Worm (Caenorhabditis elegans) whole organism, mixed stage, embryonic: ENCODE data around the gene Y57E12B.10.

Experiments
- M03D4.4 ChIP-seq: sonication (generic microtip); optimal IDR thresholded peaks from 2 replicates; lab custom pipeline; 2017; ENCODE audit warnings: mild to moderate bottlenecking, missing genetic modification characterization, missing compliant biosample characterization
- bed-3 ChIP-seq: fragments of 200-800 bp; sonication (Bioruptor generic); optimal IDR thresholded peaks from 3 replicates; lab custom pipeline; 2018; ENCODE audit warnings: mild to moderate bottlenecking, missing genetic modification characterization, moderate library complexity, missing compliant biosample characterization
- blmp-1 ChIP-seq: fragments of 150-350 bp; optimal IDR thresholded peaks from 2 replicates; lab custom pipeline; 2014; ENCODE audit warnings: missing biosample characterization, missing genetic modification characterization
- ceh-39 ChIP-seq: fragments of 150-350 bp; optimal IDR thresholded peaks from 2 replicates; lab custom pipeline; 2014; ENCODE audit warnings: missing biosample characterization, missing genetic modification characterization
- ceh-43 ChIP-seq: fragments of 200-800 bp; sonication (Bioruptor generic); optimal IDR thresholded peaks from 2 replicates; lab custom pipeline; 2018; ENCODE audit warnings: mild to moderate bottlenecking, missing genetic modification characterization, moderate library complexity, missing compliant biosample characterization
- ceh-83 ChIP-seq: fragments of 200-800 bp; sonication (Bioruptor generic); optimal IDR thresholded peaks from 2 replicates; lab custom pipeline; 2018; ENCODE audit warnings: mild to moderate bottlenecking, missing genetic modification characterization, missing compliant biosample characterization
- ces-1 ChIP-seq: fragments of 150-350 bp; optimal IDR thresholded peaks from 2 replicates; lab custom pipeline; 2014; ENCODE audit warnings: missing biosample characterization, missing genetic modification reagents, missing genetic modification characterization
- drap-1 ChIP-seq: fragments of 200-800 bp; sonication (Bioruptor generic); optimal IDR thresholded peaks from 3 replicates; lab custom pipeline; 2018; ENCODE audit warnings: mild to moderate bottlenecking, missing genetic modification characterization, missing compliant biosample characterization
- elt-1 ChIP-seq: sonication (generic microtip); optimal IDR thresholded peaks from 2 replicates; lab custom pipeline; 2017; ENCODE audit warnings: missing genetic modification characterization, mild to moderate bottlenecking, missing compliant biosample characterization, antibody characterized with exemption, moderate library complexity, borderline replicate concordance; ENCODE audit not compliant: insufficient read depth
- elt-3 ChIP-seq: fragments of 150-350 bp; optimal IDR thresholded peaks from 2 replicates; lab custom pipeline; 2014; ENCODE audit warnings: missing biosample characterization, missing genetic modification characterization
- ham-2 ChIP-seq: fragments of 200-800 bp; sonication (Bioruptor generic); optimal IDR thresholded peaks from 2 replicates; lab custom pipeline; 2018; ENCODE audit warnings: mild to moderate bottlenecking, missing genetic modification characterization, missing compliant biosample characterization
- hlh-1 ChIP-seq: fragments of 150-350 bp; optimal IDR thresholded peaks from 2 replicates; lab custom pipeline; 2014; ENCODE audit warnings: missing biosample characterization, missing genetic modification reagents, missing genetic modification characterization
- lin-13 ChIP-seq: fragments of 150-350 bp; optimal IDR thresholded peaks from 2 replicates; lab custom pipeline; 2014; ENCODE audit warnings: missing biosample characterization, missing genetic modification characterization
- lin-32 ChIP-seq: fragments of 200-800 bp; sonication (Bioruptor generic); optimal IDR thresholded peaks from 2 replicates; lab custom pipeline; 2018; ENCODE audit warnings: mild to moderate bottlenecking, missing genetic modification characterization, missing compliant biosample characterization
- lsy-2 ChIP-seq: fragments of 150-350 bp; optimal IDR thresholded peaks from 2 replicates; lab custom pipeline; 2014; ENCODE audit warnings: missing biosample characterization, missing genetic modification characterization
- mab-5 ChIP-seq: fragments of 150-350 bp; optimal IDR thresholded peaks from 2 replicates; lab custom pipeline; 2014; ENCODE audit warnings: missing biosample characterization, missing genetic modification characterization
- mep-1 ChIP-seq: fragments of 150-350 bp; optimal IDR thresholded peaks from 2 replicates; lab custom pipeline; 2017; ENCODE audit warnings: missing biosample characterization, missing genetic modification reagents, missing genetic modification characterization, inconsistent platforms
- mls-2 ChIP-seq: sonication (generic microtip); optimal IDR thresholded peaks from 2 replicates; lab custom pipeline; 2016; ENCODE audit warnings: mild to moderate bottlenecking, missing genetic modification characterization, moderate library complexity, missing compliant biosample characterization
- nhr-12 ChIP-seq: fragments of 150-350 bp; optimal IDR thresholded peaks from 2 replicates; lab custom pipeline; 2014; ENCODE audit warnings: missing biosample characterization, missing genetic modification characterization
- nhr-2 ChIP-seq: fragments of 150-350 bp; optimal IDR thresholded peaks from 2 replicates; lab custom pipeline; 2014; ENCODE audit warnings: missing biosample characterization, missing genetic modification characterization
- nhr-237 ChIP-seq: fragments of 150-350 bp; optimal IDR thresholded peaks from 2 replicates; lab custom pipeline; 2014; ENCODE audit warnings: missing biosample characterization, missing genetic modification characterization
- nhr-28 ChIP-seq: fragments of 150-350 bp; optimal IDR thresholded peaks from 2 replicates; lab custom pipeline; 2014; ENCODE audit warnings: missing biosample characterization, missing genetic modification characterization
- nhr-76 ChIP-seq: sonication (generic microtip); optimal IDR thresholded peaks from 2 replicates; lab custom pipeline; 2017; ENCODE audit warnings: missing biosample characterization, missing genetic modification characterization
- sem-2 ChIP-seq: fragments of 200-800 bp; sonication (Bioruptor generic); optimal IDR thresholded peaks from 2 replicates; lab custom pipeline; 2018; ENCODE audit warnings: mild to moderate bottlenecking, missing genetic modification characterization, missing compliant biosample characterization
- snpc-4 ChIP-seq: fragments of 150-350 bp; optimal IDR thresholded peaks from 2 replicates; lab custom pipeline; 2014; ENCODE audit warnings: missing biosample characterization, missing genetic modification characterization
- sptf-1 ChIP-seq: sonication (generic microtip); optimal IDR thresholded peaks from 2 replicates; lab custom pipeline; 2017; ENCODE audit warnings: mild to moderate bottlenecking, missing genetic modification characterization, moderate library complexity, missing compliant biosample characterization
- tbx-8 ChIP-seq: fragments of 200-800 bp; sonication (Bioruptor generic); optimal IDR thresholded peaks from 2 replicates; lab custom pipeline; 2018; ENCODE audit warnings: mild to moderate bottlenecking, missing genetic modification characterization, moderate library complexity, missing compliant biosample characterization
- unc-120 ChIP-seq: sonication (generic microtip); optimal IDR thresholded peaks from 2 replicates; lab custom pipeline; 2017; ENCODE audit warnings: missing genetic modification characterization, missing compliant biosample characterization; ENCODE audit not compliant: poor library complexity, severe bottlenecking
- unc-39 ChIP-seq: fragments of 150-350 bp; optimal IDR thresholded peaks from 2 replicates; lab custom pipeline; 2014; ENCODE audit warnings: missing biosample characterization, missing genetic modification characterization
- unc-62 ChIP-seq: fragments of 150-350 bp; optimal IDR thresholded peaks from 2 replicates; lab custom pipeline; 2014; ENCODE audit warnings: missing biosample characterization, missing genetic modification reagents, missing genetic modification characterization
- zip-8 ChIP-seq: fragments of 150-350 bp; optimal IDR thresholded peaks from 2 replicates; lab custom pipeline; 2014; ENCODE audit warnings: missing biosample characterization, missing genetic modification characterization
- ztf-11 ChIP-seq: fragments of 150-350 bp; optimal IDR thresholded peaks from 2 replicates; lab custom pipeline; 2014; ENCODE audit warnings: missing biosample characterization, missing genetic modification characterization

Y57E12B.10 gene

DNA sequence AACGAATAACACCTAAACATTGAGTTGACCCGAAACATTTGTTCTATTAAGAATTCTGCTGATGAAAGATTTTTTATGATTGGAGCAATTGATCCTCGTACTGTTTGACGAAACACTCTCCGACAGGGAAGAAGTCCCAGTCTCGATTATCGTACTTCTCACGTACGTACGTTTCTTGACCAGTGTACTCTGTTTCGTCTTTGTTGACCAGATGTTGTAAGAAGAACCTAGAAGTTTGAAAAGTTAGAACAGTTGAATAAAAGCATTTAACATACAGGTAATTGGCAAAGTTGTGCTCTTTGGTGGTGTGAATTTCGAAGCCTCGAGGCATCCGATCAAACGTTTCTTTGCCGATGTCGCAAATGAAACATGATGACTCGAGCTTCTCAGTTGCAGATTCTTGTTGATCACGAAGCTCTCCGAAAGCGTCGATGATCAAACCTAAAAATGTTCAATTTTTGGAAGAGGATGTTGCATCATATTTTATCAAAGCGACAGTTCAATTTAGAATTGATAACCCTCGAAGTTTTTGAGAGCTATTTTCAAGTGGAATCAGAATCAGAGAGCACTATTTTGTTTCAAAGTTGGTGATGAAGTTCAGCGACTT is 33.7 kb downstream of the Y57E12B.10 start:
- no peak for TF ChIP-seq unc-120 (tag; lab: Kevin White, UChicago)
- TF ChIP-seq ces-1: no peak
- TF ChIP-seq hlh-1 (tag; lab: Kevin White, UChicago): no peak
- no peak for TF ChIP-seq ceh-43 (GFP tag; lab: Kevin White, UChicago)
- TF ChIP-seq lsy-2 (tag; lab: Kevin White, UChicago): no peak
- no peak for TF ChIP-seq elt-1 (tag; lab: Kevin White, UChicago)
- no peak for TF ChIP-seq nhr-28 (tag; lab: Kevin White, UChicago)
- TF ChIP-seq mls-2 (tag; lab: Kevin White, UChicago): no peak
- no peak for TF ChIP-seq ceh-39 (tag; lab: Kevin White, UChicago)
- TF ChIP-seq lin-13 (tag; lab: Kevin White, UChicago): no peak
- TF ChIP-seq sem-2: no peak
- TF ChIP-seq ztf-11 (tag; lab: Kevin White, UChicago): no peak
- TF ChIP-seq ham-2: no peak
- TF ChIP-seq mep-1 (tag; lab: Kevin White, UChicago): no peak
- no peak for TF ChIP-seq sptf-1 (tag; lab: Kevin White, UChicago)
- TF ChIP-seq bed-3 (GFP tag; lab: Kevin White, UChicago): no peak
- TF ChIP-seq snpc-4 (tag; lab: Kevin White, UChicago): no peak
- TF ChIP-seq nhr-237 (tag; lab: Kevin White, UChicago): no peak
- no peak for TF ChIP-seq ceh-83 (GFP tag; lab: Kevin White, UChicago)

DNA sequence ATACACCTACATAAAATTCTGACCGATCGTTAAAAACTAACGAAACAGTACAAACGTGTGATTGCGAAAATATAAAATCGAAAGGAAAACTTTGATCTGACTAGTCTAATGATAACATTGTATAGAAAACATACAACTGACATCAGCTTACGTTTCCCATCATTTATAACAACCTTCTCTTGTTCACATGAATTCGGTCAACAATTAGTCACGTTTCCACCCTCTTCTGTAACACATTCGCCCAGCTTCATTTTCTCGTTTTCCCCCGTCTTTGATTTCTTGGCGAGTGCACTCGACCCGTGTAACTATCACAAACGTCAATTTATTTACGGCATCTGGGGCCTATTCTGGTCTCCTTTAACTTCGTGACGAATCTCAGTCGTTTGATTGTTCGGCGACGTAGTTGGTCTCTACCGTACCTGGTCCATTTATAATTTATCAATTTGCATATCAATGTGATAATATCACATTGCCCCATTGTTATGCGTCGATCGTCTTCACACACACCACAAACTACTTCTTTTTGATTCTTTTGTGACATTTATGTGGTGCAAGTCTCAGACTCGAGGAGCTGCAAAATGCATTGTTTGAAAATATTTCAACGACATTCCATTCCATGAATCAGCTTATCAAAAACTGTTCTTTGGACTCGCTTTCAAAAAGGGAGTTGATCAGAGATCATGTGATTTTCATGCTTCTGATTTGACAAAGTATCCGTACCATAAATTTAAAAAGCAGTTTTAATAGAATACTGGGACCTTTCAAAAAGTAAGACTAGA is 34.8 kb downstream of the Y57E12B.10 start:
- TF ChIP-seq M03D4.4 (tag; lab: Kevin White, UChicago): no peak
- TF ChIP-seq ceh-83 (GFP tag; lab: Kevin White, UChicago): no peak
- TF ChIP-seq elt-1 (tag; lab: Kevin White, UChicago): no peak
- TF ChIP-seq, all 35 proteins: peak for 0

DNA sequence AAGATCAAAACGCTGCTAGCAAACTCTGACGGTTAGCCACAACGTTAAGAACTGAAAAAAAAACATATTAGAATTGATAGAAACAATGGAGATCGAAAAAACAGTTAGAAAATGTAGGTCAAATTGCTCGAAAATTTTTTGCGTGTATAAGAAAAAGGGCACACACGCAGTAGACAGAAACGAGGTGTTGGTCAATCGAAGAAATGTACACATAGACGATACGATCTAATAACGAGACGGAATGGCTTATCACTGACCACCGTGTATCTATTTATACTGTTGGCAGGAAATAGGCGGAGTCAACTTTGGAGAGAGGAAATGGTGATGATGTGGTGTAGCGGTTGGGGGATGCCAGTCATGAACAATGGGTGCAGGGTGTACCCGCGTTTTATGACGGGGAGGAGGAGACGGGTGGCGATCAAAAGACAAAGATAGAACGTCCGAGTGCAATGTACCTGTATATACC is 35.6 kb downstream of the Y57E12B.10 start, which contains the start of gene odc-1:
odc-1 (minus strand) TSS at position 51 of the 466 bp plus-strand sequence.
- TF ChIP-seq nhr-76 (no peak), nhr-28 (tag; lab: Kevin White, UChicago) (no peak), ceh-83 (GFP tag; lab: Kevin White, UChicago) (no peak), elt-3 (no peak), ceh-39 (tag; lab: Kevin White, UChicago) (no peak), nhr-12 (tag; lab: Kevin White, UChicago) (no peak), snpc-4 (tag; lab: Kevin White, UChicago) (no peak), unc-39 (tag; lab: Kevin White, UChicago) (no peak), hlh-1 (tag; lab: Kevin White, UChicago) (no peak)

ce11 chrV:6896700-6897099 is 39.1 kb downstream of the Y57E12B.10 start, which contains the start of gene K11C4.1:
Gene K11C4.1 (plus strand): TSS chrV:6897000.
- TF ChIP-seq nhr-237 (tag; lab: Kevin White, UChicago) (no peak), drap-1 (GFP tag; lab: Kevin White, UChicago) (no peak), unc-62 (GFP tag; lab: Kevin White, UChicago) (no peak), mab-5 (no peak), elt-3 (no peak), unc-120 (tag; lab: Kevin White, UChicago) (no peak), zip-8 (no peak), snpc-4 (tag; lab: Kevin White, UChicago) (no peak), M03D4.4 (tag; lab: Kevin White, UChicago) (no peak), tbx-8 (no peak), nhr-76 (no peak), lin-32 (GFP tag; lab: Kevin White, UChicago) (no peak), mls-2 (tag; lab: Kevin White, UChicago) (no peak), nhr-12 (tag; lab: Kevin White, UChicago) (no peak), nhr-2 (tag; lab: Kevin White, UChicago) (no peak), blmp-1 (tag; lab: Kevin White, UChicago) (no peak), unc-39 (tag; lab: Kevin White, UChicago) (no peak), ham-2 (no peak)
